Worm (Caenorhabditis elegans): ENCODE results near the gene F40G12.6.

The F40G12.6 gene

DNA sequence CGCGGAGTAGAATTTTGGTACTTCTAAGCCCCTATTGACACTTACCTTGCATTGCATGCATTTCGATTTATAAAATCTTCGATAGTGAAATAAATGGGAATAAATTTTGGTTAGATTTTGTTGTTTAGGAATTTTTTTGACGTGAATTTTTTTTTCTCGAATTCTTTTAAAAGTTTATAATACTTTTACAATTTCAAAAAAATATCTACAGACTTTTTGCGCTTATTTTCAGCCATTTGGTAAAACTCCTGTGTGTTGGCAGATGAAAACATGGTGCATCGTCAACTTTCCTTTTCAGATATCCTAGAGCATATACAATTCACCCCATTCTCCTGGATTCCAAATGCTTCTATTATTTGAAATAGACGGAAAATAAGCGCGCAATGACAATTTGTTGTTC, 17.7 kb upstream of the F40G12.6 start, which contains the start of gene F14D7.18:
Gene F14D7.18 (minus strand): TSS at position 101 of the 400 bp plus-strand sequence.
- TF ChIP-seq efl-3 (GFP tag; optimal IDR thresholded peaks at IDR 0.05) = no peak
- no peak for TF ChIP-seq nhr-90 (tag; optimal IDR thresholded peaks at IDR 0.05; ENCODE audit: poor library complexity)
- TF ChIP-seq elt-2 (tag; optimal IDR thresholded peaks at IDR 0.05) = no peak
- no peak for TF ChIP-seq nhr-11 (tag; optimal IDR thresholded peaks at IDR 0.05)
- TF ChIP-seq pag-3 (tag; optimal IDR thresholded peaks at IDR 0.05; ENCODE audit: borderline replicate concordance, insufficient read depth) = no peak
- TF ChIP-seq nhr-47 (tag; optimal IDR thresholded peaks at IDR 0.05) = no peak
- TF ChIP-seq egl-13 (tag; optimal IDR thresholded peaks at IDR 0.05) = no peak
- no peak for TF ChIP-seq ces-1 (GFP tag; optimal IDR thresholded peaks at IDR 0.05)
- no peak for TF ChIP-seq hpl-2 (GFP tag; optimal IDR thresholded peaks at IDR 0.05)
- no peak for TF ChIP-seq mef-2 (tag; optimal IDR thresholded peaks at IDR 0.05)
- no peak for TF ChIP-seq aly-2 (tag; optimal IDR thresholded peaks at IDR 0.05)
- no peak for TF ChIP-seq ztf-11 (tag; optimal IDR thresholded peaks at IDR 0.05)
- TF ChIP-seq C04F5.9 (tag; optimal IDR thresholded peaks at IDR 0.05) = no peak
- no peak for TF ChIP-seq unc-86 (tag; optimal IDR thresholded peaks at IDR 0.05)
- no peak for TF ChIP-seq pax-3 (tag; optimal IDR thresholded peaks at IDR 0.05)

DNA sequence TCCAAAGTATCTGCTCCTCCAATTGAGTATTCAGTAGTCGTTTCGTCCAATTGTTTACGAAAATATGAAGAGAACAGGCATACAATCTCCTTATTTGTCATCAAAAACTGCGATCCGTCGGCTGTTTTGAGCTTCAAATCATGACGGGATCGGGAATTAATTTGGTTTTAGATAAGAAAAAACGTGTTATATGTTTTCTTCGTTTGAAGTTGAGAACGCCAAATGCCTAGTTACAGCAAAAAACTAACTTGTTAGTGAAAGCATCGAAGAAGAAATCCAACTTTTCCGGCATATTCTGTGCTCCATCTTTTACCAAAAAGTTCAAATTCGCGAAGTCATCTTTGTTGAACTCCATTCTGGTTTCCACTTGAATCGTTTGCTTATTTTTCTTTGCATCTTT, 16.4 kb upstream of the F40G12.6 start, which contains the start of gene F14D7.1:
Gene F14D7.1 (minus strand): TSS at position 101 of the 400 bp plus-strand sequence.
- TF ChIP-seq hlh-17 (GFP tag; optimal IDR thresholded peaks at IDR 0.05; ENCODE audit: borderline replicate concordance) (no peak), xbp-1 (tag; optimal IDR thresholded peaks at IDR 0.05) (no peak), nhr-47 (tag; optimal IDR thresholded peaks at IDR 0.05) (no peak), fkh-8 (tag; optimal IDR thresholded peaks at IDR 0.05) (no peak), nhr-20 (tag; optimal IDR thresholded peaks at IDR 0.05) (no peak), fkh-4 (tag; optimal IDR thresholded peaks at IDR 0.05; ENCODE audit: borderline replicate concordance) (no peak)

DNA sequence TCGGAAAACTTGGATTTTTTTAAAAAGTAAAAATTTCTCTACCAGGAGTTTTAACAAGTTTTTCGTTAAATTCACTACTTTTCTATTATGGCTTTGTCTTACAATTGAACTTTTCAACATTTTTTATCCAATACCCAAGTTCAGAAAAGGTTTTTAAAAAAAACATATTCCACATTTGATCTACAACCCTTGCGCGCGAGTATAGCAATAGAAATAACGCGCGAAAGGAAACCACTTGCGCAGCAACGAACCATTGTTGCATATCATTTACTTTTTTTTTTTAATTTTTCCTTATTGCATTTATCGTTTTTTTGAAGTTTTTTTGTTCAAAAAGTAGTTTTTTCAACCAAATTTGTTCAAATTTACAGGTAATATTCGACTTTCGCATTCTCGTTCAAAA, 12.9 kb upstream of the F40G12.6 start, which contains the start of gene F40G12.11:
Gene F40G12.11 (plus strand): TSS at position 369 of the 400 bp plus-strand sequence.
- TF ChIP-seq unc-86 (tag; optimal IDR thresholded peaks at IDR 0.05) (no peak), mab-9 (GFP tag; IDR thresholded peaks at IDR 0.05) (no peak), lir-3 (tag; optimal IDR thresholded peaks at IDR 0.05; ENCODE audit: poor library complexity) (no peak), blmp-1 (tag; optimal IDR thresholded peaks at IDR 0.05) (no peak), ceh-63 (GFP tag; optimal IDR thresholded peaks at IDR 0.05) (no peak), ceh-90 (tag; optimal IDR thresholded peaks at IDR 0.05) (no peak), aha-1 (tag; optimal IDR thresholded peaks at IDR 0.05) (no peak), fkh-10 (GFP tag; optimal IDR thresholded peaks at IDR 0.05) (no peak), Y116A8C.19 (tag; optimal IDR thresholded peaks at IDR 0.05; ENCODE audit: borderline replicate concordance) (no peak), elt-3 (tag; optimal IDR thresholded peaks at IDR 0.05) (no peak), ztf-11 (tag; optimal IDR thresholded peaks at IDR 0.05) (no peak), unc-98 (GFP tag; IDR thresholded peaks at IDR 0.05) (no peak)

DNA sequence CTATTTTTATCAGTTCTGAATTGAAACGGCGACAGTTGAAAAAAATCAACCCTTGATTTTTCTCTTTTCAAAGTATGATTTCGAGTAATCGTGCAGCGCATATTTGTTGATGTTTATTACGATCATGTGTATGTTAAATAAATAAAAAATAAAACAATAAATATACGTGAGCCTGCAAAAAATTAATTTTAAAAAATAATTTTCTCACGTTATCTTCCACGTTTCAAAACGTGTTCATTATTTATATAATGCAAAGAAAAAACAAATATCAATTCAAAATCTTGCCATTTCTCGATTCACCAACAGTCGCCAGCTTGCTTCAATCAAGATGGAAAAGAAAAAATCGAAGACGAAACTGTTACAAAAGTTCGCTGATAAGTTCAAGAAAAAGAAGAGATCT, 10.3 kb upstream of the F40G12.6 start, which contains the start of gene F40G12.10:
Gene F40G12.10 (plus strand): TSS at position 301 of the 400 bp plus-strand sequence.
- no peak for TF ChIP-seq nhr-11 (tag; optimal IDR thresholded peaks at IDR 0.05)
- TF ChIP-seq egl-27 (tag; optimal IDR thresholded peaks at IDR 0.05) = no peak
- no peak for TF ChIP-seq unc-62 (GFP tag; optimal IDR thresholded peaks at IDR 0.05)

DNA sequence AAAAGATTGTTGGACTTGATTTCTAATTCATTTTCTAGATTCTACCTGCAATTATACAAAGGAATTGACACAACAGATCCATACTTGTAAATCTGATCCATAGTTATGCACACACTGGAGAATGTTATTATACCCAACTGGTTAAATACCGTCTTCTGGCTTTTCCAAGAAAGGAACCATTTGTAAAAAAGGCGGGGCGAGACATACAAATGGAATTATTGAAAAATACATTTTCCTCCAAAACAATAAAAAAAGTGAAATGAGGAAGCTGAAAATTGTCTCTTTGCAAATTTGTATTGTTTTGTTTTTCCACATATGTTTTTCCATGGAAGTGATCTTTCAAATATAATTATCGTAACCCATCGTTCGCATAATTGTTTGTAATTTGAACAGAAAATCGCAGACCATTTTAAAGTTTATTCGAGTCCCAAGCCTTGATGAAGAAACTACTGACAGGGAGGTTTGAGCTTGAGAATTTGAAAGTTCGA, 9.3 kb upstream of the F40G12.6 start, which contains the start of the genes srt-74 and F40G12.9:
Gene srt-74 (minus strand): TSS at position 101 of the 488 bp plus-strand sequence.
Gene F40G12.9 (plus strand): TSS at position 438 of the 488 bp plus-strand sequence.
- TF ChIP-seq elt-3 (tag; optimal IDR thresholded peaks at IDR 0.05) (no peak), sup-37 (GFP tag; optimal IDR thresholded peaks at IDR 0.05) (no peak), fkh-8 (tag; optimal IDR thresholded peaks at IDR 0.05) (no peak), unc-86 (tag; optimal IDR thresholded peaks at IDR 0.05) (no peak), nhr-12 (tag; optimal IDR thresholded peaks at IDR 0.05) (no peak)

Measured in whole organism, L1 larva.